Worm (Caenorhabditis elegans) whole organism, L2 larva: Measurements from ENCODE around the gene T06C12.14.

ENCODE experiments used
- F13H6.1 ChIP-seq: sonication (generic microtip); optimal IDR thresholded peaks from 2 replicates; lab custom pipeline; 2016; ENCODE audit warnings: missing genetic modification characterization, missing compliant biosample characterization
- alr-1 ChIP-seq: fragments of 150-350 bp; optimal IDR thresholded peaks from 2 replicates; lab custom pipeline; 2014; ENCODE audit warnings: missing biosample characterization, missing genetic modification characterization
- aly-2 ChIP-seq: fragments of 150-350 bp; optimal IDR thresholded peaks from 2 replicates; lab custom pipeline; 2014; ENCODE audit warnings: missing biosample characterization, missing genetic modification characterization
- blmp-1 ChIP-seq: sonication (generic microtip); optimal IDR thresholded peaks from 2 replicates; lab custom pipeline; 2017; ENCODE audit warnings: missing genetic modification characterization, mild to moderate bottlenecking, missing compliant biosample characterization, antibody characterized with exemption, moderate library complexity; ENCODE audit not compliant: insufficient read depth
- ceh-82 ChIP-seq: fragments of 150-350 bp; optimal IDR thresholded peaks from 2 replicates; lab custom pipeline; 2014; ENCODE audit warnings: missing biosample characterization, missing genetic modification characterization
- mdl-1 ChIP-seq, 2 experiments: fragments of 150-350 bp in 1 of 2; sonication (generic microtip) in 1 of 2; optimal IDR thresholded peaks; 2 replicates each; lab custom pipeline; 2017; ENCODE audit warnings: missing biosample characterization in 2 of 2, missing genetic modification characterization in 2 of 2
- nhr-11 ChIP-seq: fragments of 150-350 bp; optimal IDR thresholded peaks from 2 replicates; lab custom pipeline; 2014; ENCODE audit warnings: missing biosample characterization, missing genetic modification characterization
- nhr-129 ChIP-seq: fragments of 150-350 bp; optimal IDR thresholded peaks from 2 replicates; lab custom pipeline; 2014; ENCODE audit warnings: missing biosample characterization, missing genetic modification characterization
- nhr-237 ChIP-seq: fragments of 150-350 bp; optimal IDR thresholded peaks from 2 replicates; lab custom pipeline; 2014; ENCODE audit warnings: missing biosample characterization, missing genetic modification characterization
- nhr-25 ChIP-seq: fragments of 150-350 bp; sonication (generic microtip); optimal IDR thresholded peaks from 3 replicates; lab custom pipeline; 2014; ENCODE audit warnings: missing biosample characterization, missing genetic modification characterization
- nhr-77 ChIP-seq: fragments of 150-350 bp; optimal IDR thresholded peaks from 2 replicates; lab custom pipeline; 2014; ENCODE audit warnings: missing biosample characterization, missing genetic modification characterization
- skn-1 ChIP-seq: sonication (generic microtip); optimal IDR thresholded peaks from 2 replicates; lab custom pipeline; 2017; ENCODE audit warnings: missing biosample characterization, missing genetic modification characterization
- sma-9 ChIP-seq, 2 experiments: fragments of 150-350 bp in 1 of 2; sonication (generic microtip) in 1 of 2; optimal IDR thresholded peaks; 2 replicates each; lab custom pipeline; 2014 to 2016; ENCODE audit warnings: missing genetic modification characterization in 2 of 2, mild to moderate bottlenecking in 1 of 2, missing biosample characterization in 1 of 2, missing compliant biosample characterization in 1 of 2, missing genetic modification reagents in 1 of 2, moderate library complexity in 1 of 2
- unc-62 ChIP-seq: fragments of 150-350 bp; optimal IDR thresholded peaks from 2 replicates; lab custom pipeline; 2014; ENCODE audit warnings: missing biosample characterization, missing genetic modification reagents, missing genetic modification characterization

DNA sequence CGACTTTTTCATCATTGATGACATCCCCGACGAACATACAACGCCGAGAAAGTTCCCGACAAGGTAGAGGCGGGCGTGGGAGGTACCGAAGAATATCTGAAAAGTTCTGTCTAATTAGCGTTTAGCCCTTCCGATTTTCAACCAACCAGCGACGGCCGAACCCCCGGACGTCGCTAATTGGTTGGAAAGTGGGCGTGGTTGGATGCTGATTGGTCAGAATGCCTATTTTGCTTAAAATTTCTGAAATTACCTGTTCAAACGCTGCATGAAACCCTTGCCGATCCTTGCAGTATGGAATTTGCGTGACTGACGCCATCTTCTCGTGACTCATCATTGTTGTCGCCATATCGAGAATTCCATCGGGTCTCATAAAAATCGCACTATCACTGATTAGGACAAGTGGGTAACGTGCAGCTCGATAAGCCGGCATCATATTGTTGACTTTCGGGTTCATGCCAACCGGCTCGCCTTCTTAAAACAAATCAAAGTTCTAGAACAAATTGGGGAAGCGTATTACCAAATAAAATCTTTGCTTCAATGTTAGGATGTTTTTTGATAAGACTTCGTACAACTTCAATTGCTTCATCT, 12.0 kb upstream of the T06C12.14 start:
- no peak for TF ChIP-seq nhr-25 (tag; lab: Kevin White, UChicago)
- no peak for TF ChIP-seq nhr-237 (tag; lab: Kevin White, UChicago)
- no peak for TF ChIP-seq nhr-77 (tag; lab: Kevin White, UChicago)
- TF ChIP-seq mdl-1 (tag; optimal IDR thresholded peaks at IDR 0.05; lab: Kevin White, UChicago), result no peak
- no peak for TF ChIP-seq unc-62 (GFP tag; lab: Kevin White, UChicago)
- no peak for TF ChIP-seq F13H6.1 (tag; lab: Kevin White, UChicago)
- TF ChIP-seq skn-1 (tag; lab: Kevin White, UChicago), result no peak
- no peak for TF ChIP-seq blmp-1 (tag; lab: Kevin White, UChicago)
- peak; percentile 29 for TF ChIP-seq nhr-129
- TF ChIP-seq ceh-82 (tag; lab: Kevin White, UChicago), result no peak
- TF ChIP-seq alr-1, result no peak
- no peak for TF ChIP-seq aly-2
- peak; percentile 71 for TF ChIP-seq sma-9 (GFP tag; optimal IDR thresholded peaks at IDR 0.05; lab: Kevin White, UChicago)
- TF ChIP-seq sma-9 (tag; optimal IDR thresholded peaks at IDR 0.05; lab: Kevin White, UChicago), result no peak
- no peak for TF ChIP-seq nhr-11 (tag; lab: Kevin White, UChicago)
